ENCODE assay signal across 2 fruit fly cellular contexts in the genomic region with DNA sequence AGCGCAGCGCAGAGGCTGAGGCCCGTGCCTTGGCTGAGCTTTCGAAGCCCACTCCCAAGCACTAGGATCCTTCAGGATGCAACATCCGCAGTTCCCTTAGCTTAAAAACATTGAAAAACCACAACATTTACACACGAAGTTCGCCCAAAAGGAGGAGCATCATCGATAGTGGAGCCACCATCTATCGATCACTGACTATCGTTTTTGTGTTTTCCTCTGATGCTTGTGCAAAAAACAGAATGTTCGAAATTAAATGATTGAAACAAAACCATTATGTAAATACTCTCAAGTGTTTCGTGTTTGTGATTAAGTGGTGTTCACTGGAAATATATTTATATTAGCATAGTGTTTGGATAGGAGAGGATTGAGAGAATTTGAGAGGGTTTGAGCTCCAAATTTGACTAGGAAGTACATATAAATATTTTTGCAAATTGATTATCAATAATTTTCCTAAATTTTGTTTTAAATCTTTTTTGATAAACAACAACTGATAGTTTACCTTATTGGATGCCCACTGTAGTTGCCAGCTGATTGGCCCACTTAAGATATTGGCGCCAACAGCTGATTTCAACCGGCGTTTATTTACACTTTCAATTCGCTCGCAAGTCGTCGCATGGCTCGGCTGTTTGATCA.
A peak's percentile ranks its signal among the peaks of the same experiment; 100 is the strongest.
TF ChIP-seq lines count a peak whose summit lies in the region.

A gene (plus strand): TSS at position 580 of the 633 bp plus-strand sequence.

TF ChIP-seq in whole organism, embryonic, 481 proteins besides CTCF, POLR2A, EP300 and RAD21 (continued from another document and continues in another):
- peak; percentile 84 for TF ChIP-seq Fer1 (GFP tag; optimal IDR thresholded peaks at IDR 0.05; lab: Kevin White, UChicago)
- TF ChIP-seq sc (optimal IDR thresholded peaks at IDR 0.05; lab: Kevin White, UChicago) = no peak
- peak; percentile 68 for TF ChIP-seq sc (GFP tag; optimal IDR thresholded peaks at IDR 0.05; lab: Kevin White, UChicago)
- no peak for TF ChIP-seq Sry-β (GFP tag; optimal IDR thresholded peaks at IDR 0.05; lab: Kevin White, UChicago)
- TF ChIP-seq CG3281 (GFP tag; optimal IDR thresholded peaks at IDR 0.05; lab: Kevin White, UChicago) = peak; percentile 80
- peak; percentile 70 for TF ChIP-seq tin (GFP tag; optimal IDR thresholded peaks at IDR 0.05; lab: Kevin White, UChicago)
- no peak for TF ChIP-seq gt (GFP tag; IDR thresholded peaks at IDR 0.05; lab: Robert Waterston, UW)
- peak; percentile 68; the same call in 1 of the 2 replicates for TF ChIP-seq wdn (GFP tag; IDR thresholded peaks at IDR 0.05; lab: Robert Waterston, UW)
- TF ChIP-seq cg (GFP tag; optimal IDR thresholded peaks at IDR 0.05; lab: Kevin White, UChicago) = no peak
- peak; percentile 12 for TF ChIP-seq schlank (tag; optimal IDR thresholded peaks at IDR 0.05; lab: Kevin White, UChicago)
- peak; percentile 75 for TF ChIP-seq CG15696 (tag; optimal IDR thresholded peaks at IDR 0.05; lab: Kevin White, UChicago)
- TF ChIP-seq CG4360 (GFP tag; IDR thresholded peaks at IDR 0.05; lab: Robert Waterston, UW) = no peak
- peak; percentile 65 for TF ChIP-seq trem (tag; optimal IDR thresholded peaks at IDR 0.05; lab: Kevin White, UChicago)
- TF ChIP-seq CG8359 (GFP tag; optimal IDR thresholded peaks at IDR 0.05; lab: Kevin White, UChicago; ENCODE audit: borderline replicate concordance) = peak; percentile 43
- no peak for TF ChIP-seq ERR (GFP tag; optimal IDR thresholded peaks at IDR 0.05; lab: Kevin White, UChicago)
- TF ChIP-seq chn (GFP tag; optimal IDR thresholded peaks at IDR 0.05; lab: Kevin White, UChicago) = peak; percentile 65
- peak; percentile 72; the same call in 2 of the 3 replicates for TF ChIP-seq zfh1 (GFP tag; IDR thresholded peaks at IDR 0.05; lab: Robert Waterston, UW)
- peak; percentile 77 for TF ChIP-seq CG8924 (tag; optimal IDR thresholded peaks at IDR 0.05; lab: Kevin White, UChicago)
- TF ChIP-seq CG2129 (GFP tag; IDR thresholded peaks at IDR 0.05; lab: Robert Waterston, UW; ENCODE audit: partially characterized antibody) = no peak; the same call in 1 of the 2 replicates
- TF ChIP-seq CG3065 (GFP tag; optimal IDR thresholded peaks at IDR 0.05; lab: Kevin White, UChicago) = no peak
- TF ChIP-seq Ssrp (tag; optimal IDR thresholded peaks at IDR 0.05; lab: Kevin White, UChicago) = peak; percentile 70
- peak; percentile 42 for TF ChIP-seq twi (tag; optimal IDR thresholded peaks at IDR 0.05; lab: Kevin White, UChicago)
- peak; percentile 50 for TF ChIP-seq croc (GFP tag; conservative IDR thresholded peaks at IDR 0.05; lab: Robert Waterston, UW)
- no peak for TF ChIP-seq ham (GFP tag; IDR thresholded peaks at IDR 0.05; lab: Robert Waterston, UW)
- TF ChIP-seq CG17912 (GFP tag; optimal IDR thresholded peaks at IDR 0.05; lab: Kevin White, UChicago) = no peak
- no peak for TF ChIP-seq gfzf (GFP tag; optimal IDR thresholded peaks at IDR 0.05; lab: Kevin White, UChicago)
- TF ChIP-seq wek (GFP tag; optimal IDR thresholded peaks at IDR 0.05; lab: Kevin White, UChicago) = no peak
- no peak for TF ChIP-seq cad (GFP tag; optimal IDR thresholded peaks at IDR 0.05; lab: Kevin White, UChicago)
- TF ChIP-seq CG12219 (GFP tag; optimal IDR thresholded peaks at IDR 0.05; lab: Kevin White, UChicago) = peak; percentile 71
- TF ChIP-seq Poxn (GFP tag; IDR thresholded peaks at IDR 0.05; lab: Robert Waterston, UW) = no peak
- peak; percentile 28; the same call in 1 of the 2 replicates for TF ChIP-seq ssp (GFP tag; IDR thresholded peaks at IDR 0.05; lab: Robert Waterston, UW)
- TF ChIP-seq al (GFP tag; IDR thresholded peaks at IDR 0.05; lab: Robert Waterston, UW) = peak; percentile 44
- TF ChIP-seq zfh2 (GFP tag; optimal IDR thresholded peaks at IDR 0.05; lab: Kevin White, UChicago) = peak; percentile 53
- TF ChIP-seq Mad (GFP tag; optimal IDR thresholded peaks at IDR 0.05; lab: Kevin White, UChicago) = peak; percentile 49
- TF ChIP-seq CG31365 (tag; optimal IDR thresholded peaks at IDR 0.05; lab: Kevin White, UChicago) = no peak
- TF ChIP-seq phol (tag; optimal IDR thresholded peaks at IDR 0.05; lab: Kevin White, UChicago) = peak; percentile 81
- TF ChIP-seq CG14441 (GFP tag; IDR thresholded peaks at IDR 0.05; lab: Robert Waterston, UW) = peak; percentile 67
- TF ChIP-seq Fer2 (tag; optimal IDR thresholded peaks at IDR 0.05; lab: Kevin White, UChicago) = peak; percentile 30
- TF ChIP-seq dati (GFP tag; IDR thresholded peaks at IDR 0.05; lab: Robert Waterston, UW) = no peak
- TF ChIP-seq CG34224 (GFP tag; IDR thresholded peaks at IDR 0.05; lab: Robert Waterston, UW; ENCODE audit: partially characterized antibody) = no peak
- no peak for TF ChIP-seq CrebB (tag; optimal IDR thresholded peaks at IDR 0.05; lab: Kevin White, UChicago)
- peak; percentile 57 for TF ChIP-seq CG16815 (GFP tag; optimal IDR thresholded peaks at IDR 0.05; lab: Kevin White, UChicago)
- TF ChIP-seq pnt (GFP tag; optimal IDR thresholded peaks at IDR 0.05; lab: Kevin White, UChicago) = peak; percentile 24
- TF ChIP-seq br (optimal IDR thresholded peaks at IDR 0.05; lab: Kevin White, UChicago) = no peak
- TF ChIP-seq eyg (GFP tag; optimal IDR thresholded peaks at IDR 0.05; lab: Kevin White, UChicago) = peak; percentile 2
- TF ChIP-seq Rfx (GFP tag; IDR thresholded peaks at IDR 0.05; lab: Robert Waterston, UW) = peak; percentile 62
- no peak for TF ChIP-seq mirr (GFP tag; optimal IDR thresholded peaks at IDR 0.05; lab: Kevin White, UChicago)
- TF ChIP-seq caup (GFP tag; optimal IDR thresholded peaks at IDR 0.05; lab: Kevin White, UChicago; ENCODE audit: severe bottlenecking) = peak; percentile 76
- TF ChIP-seq Drgx (GFP tag; IDR thresholded peaks at IDR 0.05; lab: Robert Waterston, UW) = peak; percentile 75; the same call in 1 of the 2 replicates
- TF ChIP-seq gce (GFP tag; IDR thresholded peaks at IDR 0.05; lab: Robert Waterston, UW) = peak; percentile 5; the same call in 1 of the 3 replicates
- TF ChIP-seq sqz (GFP tag; optimal IDR thresholded peaks at IDR 0.05; lab: Kevin White, UChicago) = peak; percentile 73
- TF ChIP-seq toy (GFP tag; IDR thresholded peaks at IDR 0.05; lab: Robert Waterston, UW) = 0 out of 2 replicates have a peak, but pooled peaks have one; percentile 25
- TF ChIP-seq esg (GFP tag; conservative IDR thresholded peaks at IDR 0.05; lab: Robert Waterston, UW) = peak; percentile 69
- peak; percentile 80 for TF ChIP-seq Hmr (GFP tag; optimal IDR thresholded peaks at IDR 0.05; lab: Kevin White, UChicago)
- peak; percentile 81 for TF ChIP-seq CG18599 (GFP tag; optimal IDR thresholded peaks at IDR 0.05; lab: Kevin White, UChicago)
- TF ChIP-seq tgo (GFP tag; IDR thresholded peaks at IDR 0.05; lab: Robert Waterston, UW) = peak; percentile 73
- peak; percentile 40 for TF ChIP-seq Abd-B (GFP tag; optimal IDR thresholded peaks at IDR 0.05; lab: Kevin White, UChicago)
- TF ChIP-seq CG9609 (GFP tag; optimal IDR thresholded peaks at IDR 0.05; lab: Kevin White, UChicago) = peak; percentile 2
- no peak for TF ChIP-seq ab (GFP tag; optimal IDR thresholded peaks at IDR 0.05; lab: Kevin White, UChicago)
- peak; percentile 38 for TF ChIP-seq jing (GFP tag; optimal IDR thresholded peaks at IDR 0.05; lab: Kevin White, UChicago)
- TF ChIP-seq ap (GFP tag; IDR thresholded peaks at IDR 0.05; lab: Robert Waterston, UW) = peak; percentile 20; the same call in 1 of the 2 replicates

TF ChIP-seq in whole organism, prepupa, 60 proteins besides CTCF, POLR2A, EP300 and RAD21 (continued from another document):
- TF ChIP-seq spab (GFP tag; optimal IDR thresholded peaks at IDR 0.05; lab: Kevin White, UChicago) = peak; percentile 56
- peak; percentile 85 for TF ChIP-seq lz (GFP tag; optimal IDR thresholded peaks at IDR 0.05; lab: Kevin White, UChicago)
- peak; percentile 87 for TF ChIP-seq Sox102F (GFP tag; optimal IDR thresholded peaks at IDR 0.05; lab: Kevin White, UChicago)
- peak; percentile 62 for TF ChIP-seq Lpt (GFP tag; optimal IDR thresholded peaks at IDR 0.05; lab: Kevin White, UChicago)
- TF ChIP-seq CG10631 (GFP tag; optimal IDR thresholded peaks at IDR 0.05; lab: Kevin White, UChicago) = peak; percentile 71
- no peak for TF ChIP-seq svp (GFP tag; lab: Kevin White, UChicago)
- TF ChIP-seq CG4318 (GFP tag; optimal IDR thresholded peaks at IDR 0.05; lab: Kevin White, UChicago) = no peak
- peak; percentile 54 to 75 for TF ChIP-seq ss (GFP tag; optimal IDR thresholded peaks at IDR 0.05; lab: Kevin White, UChicago)
- TF ChIP-seq fd85E (GFP tag; optimal IDR thresholded peaks at IDR 0.05; lab: Kevin White, UChicago) = no peak
- TF ChIP-seq acj6 (GFP tag; optimal IDR thresholded peaks at IDR 0.05; lab: Kevin White, UChicago) = peak; percentile 73
- TF ChIP-seq salr (GFP tag; optimal IDR thresholded peaks at IDR 0.05; lab: Kevin White, UChicago) = peak; percentile 8 to 44
- TF ChIP-seq Gug (GFP tag; IDR thresholded peaks at IDR 0.05; lab: Robert Waterston, UW) = peak; percentile 59; the same call in 1 of the 2 replicates
